Fruit fly (Drosophila melanogaster) whole organism, adult: ENCODE measurements around the gene CG8142.
A peak's percentile ranks its signal among the peaks of the same experiment; 100 is the strongest.

Experiments used
- CG11617 ChIP-seq: fragments of 200-800 bp; sonication (Bioruptor generic); optimal IDR thresholded peaks from 2 replicates; lab custom pipeline; 2017; ENCODE audit warnings: mild to moderate bottlenecking, missing biosample characterization, missing genetic modification reagents, missing genetic modification characterization
- CG12768 ChIP-seq: fragments of 200-800 bp; sonication (Bioruptor generic); optimal IDR thresholded peaks from 2 replicates; lab custom pipeline; 2017; ENCODE audit warnings: missing biosample characterization, missing genetic modification characterization, mild to moderate bottlenecking, moderate library complexity, missing genetic modification reagents
- CG14711 ChIP-seq: fragments of 200-800 bp; sonication (Bioruptor generic); optimal IDR thresholded peaks from 2 replicates; lab custom pipeline; 2018; ENCODE audit warnings: missing biosample characterization, mild to moderate bottlenecking, missing genetic modification characterization, moderate library complexity
- CG1620 ChIP-seq: fragments of 200-800 bp; sonication (Bioruptor generic); optimal IDR thresholded peaks from 2 replicates; lab custom pipeline; 2016; ENCODE audit warnings: missing biosample characterization, missing genetic modification characterization
- CG33017 ChIP-seq: fragments of 200-800 bp; sonication (Bioruptor generic); optimal IDR thresholded peaks from 2 replicates; lab custom pipeline; 2018; ENCODE audit warnings: missing biosample characterization, mild to moderate bottlenecking, missing genetic modification characterization, moderate library complexity
- CG5204 ChIP-seq: fragments of 200-800 bp; sonication (Bioruptor generic); optimal IDR thresholded peaks from 2 replicates; lab custom pipeline; 2016; ENCODE audit warnings: missing biosample characterization, missing genetic modification characterization
- CG7045 ChIP-seq: fragments of 200-800 bp; sonication (Bioruptor generic); optimal IDR thresholded peaks from 2 replicates; lab custom pipeline; 2017; ENCODE audit warnings: missing biosample characterization, mild to moderate bottlenecking, missing genetic modification characterization
- CG7101 ChIP-seq: fragments of 200-800 bp; sonication (Bioruptor generic); optimal IDR thresholded peaks from 2 replicates; lab custom pipeline; 2018; ENCODE audit warnings: missing biosample characterization, mild to moderate bottlenecking, missing genetic modification characterization, moderate library complexity
- Clk ChIP-seq: fragments of 200-800 bp; sonication (Bioruptor generic); optimal IDR thresholded peaks from 2 replicates; lab custom pipeline; 2017; ENCODE audit warnings: missing biosample characterization, missing genetic modification characterization
- Crg-1 ChIP-seq: fragments of 200-800 bp; sonication (Bioruptor generic); optimal IDR thresholded peaks from 2 replicates; lab custom pipeline; 2016; ENCODE audit warnings: missing biosample characterization, missing genetic modification characterization
- Hr96 ChIP-seq: fragments of 200-800 bp; sonication (Bioruptor generic); optimal IDR thresholded peaks from 2 replicates; lab custom pipeline; 2016; ENCODE audit warnings: missing biosample characterization, missing genetic modification characterization
- Mnt ChIP-seq: fragments of 200-800 bp; sonication (Bioruptor generic); optimal IDR thresholded peaks from 2 replicates; lab custom pipeline; 2016; ENCODE audit warnings: missing biosample characterization, mild to moderate bottlenecking, missing genetic modification characterization
- bab1 ChIP-seq: fragments of 200-800 bp; sonication (Bioruptor generic); optimal IDR thresholded peaks from 3 replicates; lab custom pipeline; 2019; ENCODE audit warnings: missing biosample characterization, mild to moderate bottlenecking, missing genetic modification characterization, moderate library complexity
- cic ChIP-seq: fragments of 200-800 bp; sonication (Bioruptor generic); optimal IDR thresholded peaks from 2 replicates; lab custom pipeline; 2017; ENCODE audit warnings: missing biosample characterization, mild to moderate bottlenecking, missing genetic modification characterization, moderate library complexity
- cnc ChIP-seq, 2 experiments: fragments of >200 bp; optimal IDR thresholded peaks; 2 replicates each; lab custom pipeline; 2017
- kay ChIP-seq: fragments of 200-800 bp; sonication (Bioruptor generic); peaks from one replicate; lab custom pipeline; 2016; ENCODE audit warnings: missing biosample characterization, missing genetic modification characterization, borderline replicate concordance
- ovo ChIP-seq: fragments of 200-800 bp; sonication (Bioruptor generic); optimal IDR thresholded peaks from 2 replicates; lab custom pipeline; 2016; ENCODE audit warnings: missing biosample characterization, missing genetic modification characterization
- pad ChIP-seq: fragments of 200-800 bp; sonication (Bioruptor generic); optimal IDR thresholded peaks from 3 replicates; lab custom pipeline; 2017; ENCODE audit warnings: missing biosample characterization, missing genetic modification characterization, mild to moderate bottlenecking, moderate library complexity, missing genetic modification reagents
- tj ChIP-seq: fragments of 200-800 bp; sonication (Bioruptor generic); optimal IDR thresholded peaks from 3 replicates; lab custom pipeline; 2017; ENCODE audit warnings: missing biosample characterization, mild to moderate bottlenecking, missing genetic modification characterization, moderate library complexity
- toe ChIP-seq: fragments of 200-800 bp; sonication (Bioruptor generic); optimal IDR thresholded peaks from 2 replicates; lab custom pipeline; 2016; ENCODE audit warnings: missing biosample characterization, missing genetic modification characterization

The CG8142 gene

dm6 chrX:17820252-17820651 is 24.3 kb downstream of the CG8142 start:
- TF ChIP-seq CG7101 (tag; lab: Kevin White, UChicago): peak; percentile 31
- no peak for TF ChIP-seq ovo (GFP tag; lab: Kevin White, UChicago)
- TF ChIP-seq CG5204: no peak
- TF ChIP-seq CG14711: peak; percentile 20
- no peak for TF ChIP-seq CG7045 (GFP tag; lab: Kevin White, UChicago)
- TF ChIP-seq CG1620 (GFP tag; lab: Kevin White, UChicago): peak; percentile 75
- no peak for TF ChIP-seq Clk
- no peak for TF ChIP-seq toe (GFP tag; lab: Kevin White, UChicago)
- TF ChIP-seq pad (GFP tag; lab: Kevin White, UChicago): peak; percentile 33
- no peak for TF ChIP-seq Crg-1
- peak; percentile 28 for TF ChIP-seq bab1 (GFP tag; lab: Kevin White, UChicago)
- TF ChIP-seq kay (GFP tag; lab: Kevin White, UChicago): no peak
- TF ChIP-seq CG12768 (GFP tag; lab: Kevin White, UChicago): no peak
- peak; percentile 93 for TF ChIP-seq tj
- TF ChIP-seq Mnt: peak; percentile 10

DNA sequence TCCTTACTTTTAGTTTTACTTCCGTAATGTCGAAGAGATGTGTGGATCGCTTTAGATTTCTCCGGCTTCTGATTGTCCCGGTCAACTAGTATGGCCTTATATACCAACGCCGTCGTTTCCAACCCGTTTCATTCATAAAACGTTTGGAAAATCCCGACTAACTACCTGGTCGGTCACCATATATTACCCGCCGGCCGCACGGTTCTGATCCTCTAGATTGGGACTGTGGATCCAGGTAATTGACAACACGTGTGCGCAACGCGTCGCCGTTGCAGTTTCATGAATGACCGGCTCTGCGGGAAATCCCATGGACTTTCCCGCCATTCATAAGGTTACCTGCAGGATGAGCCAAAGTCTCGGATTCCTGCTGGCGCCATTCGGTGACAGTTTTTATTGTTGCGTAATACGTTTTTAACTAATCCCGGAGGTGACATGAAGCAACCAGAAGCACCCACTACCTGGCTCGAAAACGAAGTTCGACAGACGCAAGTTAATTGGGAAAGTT is 24.8 kb downstream of the CG8142 start, which contains the start of gene CG12986:
Gene CG12986, minus strand, starts transcription at position 51 of the 505 bp plus-strand sequence.
- TF ChIP-seq bab1 (GFP tag; lab: Kevin White, UChicago) (no peak), Crg-1 (no peak), CG14711 (no peak), CG33017 (tag; lab: Kevin White, UChicago) (no peak), CG11617 (no peak), CG7101 (tag; lab: Kevin White, UChicago) (no peak), CG5204 (no peak), CG7045 (GFP tag; lab: Kevin White, UChicago) (no peak), pad (GFP tag; lab: Kevin White, UChicago) (no peak), CG1620 (GFP tag; lab: Kevin White, UChicago) (no peak), Clk (no peak), Hr96 (GFP tag; lab: Kevin White, UChicago) (no peak), cnc (optimal IDR thresholded peaks at IDR 0.05; lab: Kevin White, UChicago) (no peak), tj (no peak), toe (GFP tag; lab: Kevin White, UChicago) (no peak), cic (GFP tag; lab: Kevin White, UChicago) (no peak), ovo (GFP tag; lab: Kevin White, UChicago) (no peak), kay (GFP tag; lab: Kevin White, UChicago) (no peak)

dm6 chrX:17816437-17816836 is 28.1 kb downstream of the CG8142 start:
- no peak for TF ChIP-seq toe (GFP tag; lab: Kevin White, UChicago)

- TF ChIP-seq tj: no peak
- no peak for TF ChIP-seq CG14711
- TF ChIP-seq kay (GFP tag; lab: Kevin White, UChicago): no peak
- TF ChIP-seq Crg-1: no peak
- TF ChIP-seq CG12768 (GFP tag; lab: Kevin White, UChicago): no peak
- no peak for TF ChIP-seq CG5204
- no peak for TF ChIP-seq cic (GFP tag; lab: Kevin White, UChicago)
- no peak for TF ChIP-seq cnc (optimal IDR thresholded peaks at IDR 0.05; lab: Kevin White, UChicago)
- TF ChIP-seq ovo (GFP tag; lab: Kevin White, UChicago): no peak
- TF ChIP-seq CG11617: no peak
- no peak for TF ChIP-seq CG7045 (GFP tag; lab: Kevin White, UChicago)
- no peak for TF ChIP-seq CG33017 (tag; lab: Kevin White, UChicago)
- no peak for TF ChIP-seq toe (GFP tag; lab: Kevin White, UChicago)
- TF ChIP-seq CG1620 (GFP tag; lab: Kevin White, UChicago): no peak
- TF ChIP-seq Clk: no peak
Observed at dm6 chrX:17814783-17815182, 29.7 kb downstream of the CG8142 start.

DNA sequence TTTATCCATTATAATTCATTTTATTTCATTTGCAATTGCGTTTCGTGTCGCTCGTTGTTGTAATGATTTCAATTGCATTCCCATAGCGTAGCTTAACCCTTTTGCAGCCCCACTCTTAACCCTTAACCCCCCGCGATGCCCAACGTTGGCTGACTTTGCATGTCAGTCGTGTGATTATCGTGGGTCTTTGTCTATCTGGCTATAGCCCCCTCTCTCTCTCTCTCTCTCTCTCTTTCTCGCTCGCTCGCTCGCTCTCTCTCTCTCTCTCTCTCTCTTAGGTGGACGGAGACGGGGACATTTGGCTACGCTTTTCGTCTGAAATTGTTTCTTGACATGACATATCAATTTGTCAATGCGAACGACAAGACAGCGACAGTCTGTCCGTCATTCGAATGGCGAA is 32.3 kb downstream of the CG8142 start:
- TF ChIP-seq kay (GFP tag; lab: Kevin White, UChicago): no peak
- TF ChIP-seq cnc (optimal IDR thresholded peaks at IDR 0.05; lab: Kevin White, UChicago): no peak
- no peak for TF ChIP-seq CG1620 (GFP tag; lab: Kevin White, UChicago)
- no peak for TF ChIP-seq CG11617
- TF ChIP-seq bab1 (GFP tag; lab: Kevin White, UChicago): no peak
- no peak for TF ChIP-seq toe (GFP tag; lab: Kevin White, UChicago)
- TF ChIP-seq Clk: no peak
- no peak for TF ChIP-seq ovo (GFP tag; lab: Kevin White, UChicago)
- no peak for TF ChIP-seq CG5204

- no peak for TF ChIP-seq CG7101 (tag; lab: Kevin White, UChicago)
- no peak for TF ChIP-seq CG5204
- no peak for TF ChIP-seq CG11617
- no peak for TF ChIP-seq Mnt
Observed at dm6 chrX:17806973-17807372, 37.5 kb downstream of the CG8142 start.

DNA sequence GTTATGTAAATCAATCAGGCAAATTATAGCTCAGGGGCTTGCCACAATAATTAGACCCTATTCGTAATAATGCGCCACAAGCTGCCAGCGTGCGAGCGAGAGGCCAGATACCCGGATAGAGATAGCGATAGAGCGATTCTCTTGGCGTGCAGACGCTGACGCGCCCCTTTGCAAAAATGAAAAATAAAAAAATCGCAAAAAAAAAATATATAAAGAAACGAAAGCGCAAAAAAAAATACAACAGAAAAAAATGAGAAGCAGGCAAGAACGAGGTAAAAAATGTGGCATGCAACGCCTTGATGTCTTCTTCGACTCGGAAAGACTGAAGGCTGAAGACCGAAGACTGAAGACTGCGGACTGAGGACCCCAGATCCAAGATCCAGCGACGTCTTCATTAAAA is 38.2 kb downstream of the CG8142 start:
- TF ChIP-seq CG7045 (GFP tag; lab: Kevin White, UChicago): no peak
- no peak for TF ChIP-seq tj
- TF ChIP-seq Mnt: no peak
- no peak for TF ChIP-seq cnc (optimal IDR thresholded peaks at IDR 0.05; lab: Kevin White, UChicago)
- no peak for TF ChIP-seq cic (GFP tag; lab: Kevin White, UChicago)
